Fruit fly (Drosophila melanogaster) whole organism, embryonic: ENCODE data around the gene Dlic.

Source experiments
- Atf6 ChIP-seq: fragments of 200-800 bp; sonication (Bioruptor generic); IDR thresholded peaks from 2 replicates; pipeline ENCODE4 v1.3.6; 2022; ENCODE audit warnings: missing biosample characterization, missing genetic modification characterization
- CG2199 ChIP-seq: fragments of 200-800 bp; sonication (Bioruptor generic); IDR thresholded peaks from 3 replicates; pipeline ENCODE4 v1.3.6; 2022; ENCODE audit warnings: missing biosample characterization, missing genetic modification characterization
- CG30020 ChIP-seq: fragments of 200-800 bp; optimal IDR thresholded peaks from 2 replicates; lab custom pipeline; 2019; ENCODE audit warnings: missing biosample characterization, mild to moderate bottlenecking, missing genetic modification characterization, moderate library complexity

- TF ChIP-seq CG30020 (tag; lab: Kevin White, UChicago), result no peak
- TF ChIP-seq Atf6 (GFP tag; lab: Robert Waterston, UW), result no peak
- TF ChIP-seq CG2199 (GFP tag; lab: Robert Waterston, UW), result no peak
Measured at dm6 chrX:11147553-11148067, 6.6 kb upstream of the Dlic start.
